Worm (Caenorhabditis elegans): ENCODE results near the gene ZK154.5.

ZK154.5 gene

DNA sequence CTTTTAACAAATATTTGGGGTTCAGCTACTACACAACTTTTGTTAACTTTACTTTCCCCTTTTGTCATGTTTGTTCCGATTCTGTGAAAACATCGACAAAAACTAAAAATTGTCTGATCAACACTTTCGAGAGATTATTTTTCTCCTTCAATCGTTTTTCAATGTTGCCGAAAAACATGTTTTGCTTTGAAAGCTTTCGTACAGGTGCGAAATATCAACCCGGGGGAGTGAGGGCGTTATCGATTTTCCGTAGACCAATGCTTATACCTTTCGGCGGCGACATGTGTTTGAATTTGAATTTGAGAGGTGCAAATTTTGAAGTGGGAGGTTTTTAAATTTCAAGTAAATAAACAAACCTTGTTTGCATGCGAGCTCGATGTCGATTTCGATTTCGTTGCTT, 20.7 kb upstream of the ZK154.5 start:
- TF ChIP-seq elt-1 (tag; optimal IDR thresholded peaks at IDR 0.05; ENCODE audit: borderline replicate concordance, insufficient read depth) (no peak), flh-1 (GFP tag; optimal IDR thresholded peaks at IDR 0.05) (no peak), pha-4 (tag; optimal IDR thresholded peaks at IDR 0.05) (no peak), ham-2 (GFP tag; optimal IDR thresholded peaks at IDR 0.05) (no peak), tbx-8 (GFP tag; optimal IDR thresholded peaks at IDR 0.05) (no peak), drap-1 (GFP tag; optimal IDR thresholded peaks at IDR 0.05) (no peak), nhr-237 (tag; optimal IDR thresholded peaks at IDR 0.05) (no peak), blmp-1 (tag; optimal IDR thresholded peaks at IDR 0.05) (no peak), mls-2 (tag; optimal IDR thresholded peaks at IDR 0.05) (no peak), sem-2 (GFP tag; optimal IDR thresholded peaks at IDR 0.05) (no peak), ces-1 (GFP tag; optimal IDR thresholded peaks at IDR 0.05) (no peak), cnd-1 (tag; optimal IDR thresholded peaks at IDR 0.05) (no peak), nhr-76 (tag; optimal IDR thresholded peaks at IDR 0.05) (no peak), snpc-4 (tag; optimal IDR thresholded peaks at IDR 0.05) (no peak), nhr-28 (tag; optimal IDR thresholded peaks at IDR 0.05) (no peak)

DNA sequence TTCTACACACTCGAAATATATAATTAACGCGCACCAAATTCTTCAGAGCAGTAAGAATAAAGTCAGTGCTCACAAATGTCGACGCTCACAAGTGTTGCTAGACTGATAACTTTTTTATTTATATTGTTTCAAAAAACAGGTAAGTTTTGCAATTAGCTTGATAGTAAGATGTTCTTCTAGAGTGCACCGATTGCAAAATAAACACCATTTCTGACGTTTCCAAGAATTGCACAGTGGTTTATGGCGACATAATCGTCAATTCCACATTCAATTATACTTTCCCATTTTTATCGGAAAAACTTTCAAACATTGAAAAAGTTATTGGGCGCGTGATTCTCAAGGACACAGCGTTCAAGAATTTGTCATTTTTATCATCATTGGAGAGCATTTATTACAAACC, 12.6 kb upstream of the ZK154.5 start:
- TF ChIP-seq nhr-76 (tag; optimal IDR thresholded peaks at IDR 0.05) = no peak
- TF ChIP-seq M03D4.4 (tag; optimal IDR thresholded peaks at IDR 0.05) = no peak
- no peak for TF ChIP-seq nhr-237 (tag; optimal IDR thresholded peaks at IDR 0.05)
- no peak for TF ChIP-seq elt-1 (tag; optimal IDR thresholded peaks at IDR 0.05; ENCODE audit: borderline replicate concordance, insufficient read depth)
- TF ChIP-seq ham-2 (GFP tag; optimal IDR thresholded peaks at IDR 0.05) = no peak
- no peak for TF ChIP-seq nhr-12 (tag; optimal IDR thresholded peaks at IDR 0.05)
- TF ChIP-seq sem-2 (GFP tag; optimal IDR thresholded peaks at IDR 0.05) = no peak
- no peak for TF ChIP-seq cnd-1 (tag; optimal IDR thresholded peaks at IDR 0.05)
- TF ChIP-seq zip-8 (tag; optimal IDR thresholded peaks at IDR 0.05) = no peak

DNA sequence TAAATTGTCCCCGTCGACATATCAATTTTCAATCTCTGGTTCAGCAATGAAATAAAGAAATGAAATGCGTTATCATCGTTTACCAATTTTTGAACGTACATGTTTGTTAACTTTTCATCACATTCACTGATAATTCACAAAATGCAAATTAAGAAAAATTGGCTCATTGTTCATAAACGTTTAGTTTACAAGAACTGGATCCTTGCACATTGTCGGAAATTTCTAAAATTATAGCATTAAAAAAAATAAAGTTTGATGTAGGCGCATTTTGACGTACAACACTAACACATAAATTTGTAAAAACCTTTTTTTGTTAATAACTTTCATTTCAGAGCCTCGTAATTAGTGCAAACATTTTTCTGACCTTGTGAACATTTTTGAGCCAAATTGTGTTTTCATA, 11.9 kb upstream of the ZK154.5 start, which contains the start of gene gpx-7:
Gene gpx-7, minus strand, starts transcription at position 101 of the 400 bp plus-strand sequence.
- no peak for TF ChIP-seq ceh-39 (tag; optimal IDR thresholded peaks at IDR 0.05)
- TF ChIP-seq bed-3 (GFP tag; optimal IDR thresholded peaks at IDR 0.05) = no peak
- TF ChIP-seq elt-3 (tag; optimal IDR thresholded peaks at IDR 0.05) = no peak
- TF ChIP-seq nhr-28 (tag; optimal IDR thresholded peaks at IDR 0.05) = no peak
- no peak for TF ChIP-seq lin-32 (GFP tag; optimal IDR thresholded peaks at IDR 0.05)
- no peak for TF ChIP-seq tbx-8 (GFP tag; optimal IDR thresholded peaks at IDR 0.05)
- no peak for TF ChIP-seq ces-1 (GFP tag; optimal IDR thresholded peaks at IDR 0.05)
- TF ChIP-seq hlh-1 (tag; optimal IDR thresholded peaks at IDR 0.05) = no peak
- TF ChIP-seq flh-1 (GFP tag; optimal IDR thresholded peaks at IDR 0.05) = no peak
- no peak for TF ChIP-seq ham-2 (GFP tag; optimal IDR thresholded peaks at IDR 0.05)
- TF ChIP-seq nhr-12 (tag; optimal IDR thresholded peaks at IDR 0.05) = no peak
- TF ChIP-seq lin-13 (tag; optimal IDR thresholded peaks at IDR 0.05) = no peak

DNA sequence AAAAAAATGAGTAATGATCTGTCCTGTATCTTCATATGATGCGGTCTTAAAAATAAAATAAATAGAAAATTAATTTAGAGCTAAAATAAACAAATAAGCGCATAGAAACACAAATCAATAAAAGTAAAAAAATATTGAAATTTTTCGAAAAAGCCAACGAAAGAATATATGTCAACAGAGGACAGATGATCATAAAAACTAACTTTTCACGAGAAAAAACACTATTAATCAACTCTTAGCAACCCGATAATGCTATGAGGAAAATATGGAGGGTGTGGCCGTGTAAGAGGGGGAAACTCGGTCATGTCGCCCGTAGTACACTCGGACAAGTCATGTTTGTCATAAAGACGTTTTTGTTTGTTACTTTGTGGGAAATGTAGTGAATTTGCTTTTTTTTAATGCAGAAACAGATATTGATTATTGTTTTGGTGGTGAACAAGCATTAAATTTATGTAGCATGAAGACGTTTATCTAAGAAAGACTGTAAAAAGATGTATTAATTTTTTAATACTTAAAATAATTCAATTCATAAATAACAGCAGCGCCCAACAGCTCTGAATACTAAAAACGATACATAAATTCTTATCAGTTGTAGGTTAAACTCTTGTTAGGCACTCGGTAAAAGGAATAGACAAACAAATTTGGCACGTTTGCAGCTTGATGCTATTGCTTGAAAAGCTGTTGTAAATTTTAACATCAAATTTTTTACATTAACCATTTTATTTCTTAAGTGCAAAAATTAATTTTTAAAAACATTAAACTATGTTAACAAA, 10.7 kb upstream of the ZK154.5 start, which contains the start of gene adm-4:
Gene adm-4, minus strand, starts transcription at position 51 of the 773 bp plus-strand sequence.
- TF ChIP-seq ceh-39 (tag; optimal IDR thresholded peaks at IDR 0.05) (no peak), ces-1 (GFP tag; optimal IDR thresholded peaks at IDR 0.05) (peak; percentile 17)

DNA sequence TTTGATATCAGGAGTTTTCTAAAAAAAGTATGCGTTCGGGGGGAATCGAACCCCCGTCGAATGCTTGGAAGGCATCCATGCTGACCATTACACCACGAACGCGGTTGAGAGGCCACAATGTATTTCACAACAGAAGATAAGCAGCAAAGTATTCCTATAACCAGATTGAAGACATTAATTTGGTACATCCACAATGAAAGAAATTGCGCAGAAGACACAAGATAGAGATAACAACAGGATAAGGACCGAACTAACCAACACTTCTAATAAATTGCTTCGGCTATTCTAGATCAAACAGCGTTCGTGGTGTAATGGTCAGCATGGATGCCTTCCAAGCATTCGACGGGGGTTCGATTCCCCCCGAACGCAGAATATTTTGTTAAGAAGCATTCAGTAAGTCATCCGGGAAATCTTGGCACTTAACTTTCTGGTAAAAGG, 6.6 kb upstream of the ZK154.5 start:
- TF ChIP-seq elt-3 (tag; optimal IDR thresholded peaks at IDR 0.05) (no peak), lin-32 (GFP tag; optimal IDR thresholded peaks at IDR 0.05) (peak; percentile 28), drap-1 (GFP tag; optimal IDR thresholded peaks at IDR 0.05) (peak; percentile 20), lsy-2 (tag; optimal IDR thresholded peaks at IDR 0.05) (no peak), ham-2 (GFP tag; optimal IDR thresholded peaks at IDR 0.05) (peak; percentile 51), elt-1 (tag; optimal IDR thresholded peaks at IDR 0.05; ENCODE audit: borderline replicate concordance, insufficient read depth) (no peak), blmp-1 (tag; optimal IDR thresholded peaks at IDR 0.05) (no peak), nhr-28 (tag; optimal IDR thresholded peaks at IDR 0.05) (no peak), M03D4.4 (tag; optimal IDR thresholded peaks at IDR 0.05) (peak; percentile 69), nhr-237 (tag; optimal IDR thresholded peaks at IDR 0.05) (no peak), ceh-43 (GFP tag; optimal IDR thresholded peaks at IDR 0.05) (peak; percentile 6), bed-3 (GFP tag; optimal IDR thresholded peaks at IDR 0.05) (no peak), tbx-8 (GFP tag; optimal IDR thresholded peaks at IDR 0.05) (peak; percentile 26), ces-1 (GFP tag; optimal IDR thresholded peaks at IDR 0.05) (no peak), ceh-39 (tag; optimal IDR thresholded peaks at IDR 0.05) (no peak), cnd-1 (tag; optimal IDR thresholded peaks at IDR 0.05) (peak; percentile 46), ztf-11 (tag; optimal IDR thresholded peaks at IDR 0.05) (no peak), unc-39 (tag; optimal IDR thresholded peaks at IDR 0.05) (no peak), nhr-2 (tag; optimal IDR thresholded peaks at IDR 0.05) (no peak), unc-120 (tag; optimal IDR thresholded peaks at IDR 0.05; ENCODE audit: poor library complexity, severe bottlenecking) (peak; percentile 41), ceh-83 (GFP tag; optimal IDR thresholded peaks at IDR 0.05) (peak; percentile 62), lin-13 (tag; optimal IDR thresholded peaks at IDR 0.05) (no peak), sptf-1 (tag; optimal IDR thresholded peaks at IDR 0.05) (peak; percentile 48), nhr-12 (tag; optimal IDR thresholded peaks at IDR 0.05) (no peak), flh-1 (GFP tag; optimal IDR thresholded peaks at IDR 0.05) (no peak), zip-8 (tag; optimal IDR thresholded peaks at IDR 0.05) (no peak), mls-2 (tag; optimal IDR thresholded peaks at IDR 0.05) (peak; percentile 19), mep-1 (tag; optimal IDR thresholded peaks at IDR 0.05) (no peak), snpc-4 (tag; optimal IDR thresholded peaks at IDR 0.05) (no peak), hlh-1 (tag; optimal IDR thresholded peaks at IDR 0.05) (no peak), sem-2 (GFP tag; optimal IDR thresholded peaks at IDR 0.05) (peak; percentile 19), pha-4 (tag; optimal IDR thresholded peaks at IDR 0.05) (no peak), mab-5 (tag; optimal IDR thresholded peaks at IDR 0.05) (no peak), unc-62 (GFP tag; optimal IDR thresholded peaks at IDR 0.05) (no peak), nhr-76 (tag; optimal IDR thresholded peaks at IDR 0.05) (no peak)
